Worm (Caenorhabditis elegans): ENCODE measurements around the gene C27D6.15.
A peak's percentile ranks its signal among the peaks of the same experiment; 100 is the strongest.

C27D6.15 gene

DNA sequence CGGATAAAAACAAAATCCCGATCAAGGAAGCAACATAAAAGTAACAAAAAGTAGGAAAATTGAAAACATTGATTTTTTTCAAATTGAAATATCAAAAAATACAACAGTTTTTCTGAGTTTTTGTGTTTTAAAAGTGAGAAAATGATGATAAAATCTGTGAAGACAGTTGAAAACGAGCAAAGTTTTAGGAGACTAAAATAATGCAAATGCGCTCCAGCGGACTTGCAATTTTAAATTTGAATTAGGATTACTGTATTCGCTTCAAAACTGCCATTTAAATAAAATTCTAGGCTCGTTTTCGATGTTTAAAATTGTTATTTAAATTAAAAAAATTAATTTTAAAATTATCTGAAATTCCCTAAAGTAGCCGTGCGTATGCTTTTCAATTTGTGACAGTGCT, 16.2 kb downstream of the C27D6.15 start:
- no peak for TF ChIP-seq T07F8.4 (tag; optimal IDR thresholded peaks at IDR 0.05)
- no peak for TF ChIP-seq ceh-91 (GFP tag; IDR thresholded peaks at IDR 0.05)
- TF ChIP-seq lir-1 (GFP tag; conservative IDR thresholded peaks at IDR 0.05): no peak
- no peak for TF ChIP-seq egl-44 (GFP tag; IDR thresholded peaks at IDR 0.05)
- TF ChIP-seq sea-2 (GFP tag; IDR thresholded peaks at IDR 0.05): no peak
- no peak for TF ChIP-seq snpc-4 (GFP tag; optimal IDR thresholded peaks at IDR 0.05)
- TF ChIP-seq snpc-4 (tag; optimal IDR thresholded peaks at IDR 0.05): no peak
- no peak for TF ChIP-seq tlf-1 (GFP tag; optimal IDR thresholded peaks at IDR 0.05)
- TF ChIP-seq unc-62 (GFP tag; optimal IDR thresholded peaks at IDR 0.05): no peak
- no peak for TF ChIP-seq nfya-1 (tag; optimal IDR thresholded peaks at IDR 0.05; ENCODE audit: borderline replicate concordance, insufficient read depth)
- peak; percentile 80 for TF ChIP-seq lsl-1 (GFP tag; optimal IDR thresholded peaks at IDR 0.05)
- no peak for TF ChIP-seq nhr-80 (tag; optimal IDR thresholded peaks at IDR 0.05)
- no peak for TF ChIP-seq die-1 (tag; optimal IDR thresholded peaks at IDR 0.05)
- no peak for TF ChIP-seq Y53G8AR.9 (GFP tag; conservative IDR thresholded peaks at IDR 0.05)
- TF ChIP-seq snpc-3.4 (tag; optimal IDR thresholded peaks at IDR 0.05): no peak
- TF ChIP-seq attf-5 (GFP tag; optimal IDR thresholded peaks at IDR 0.05): no peak
- no peak for TF ChIP-seq mes-4 (tag; optimal IDR thresholded peaks at IDR 0.05)
- TF ChIP-seq egrh-3 (GFP tag; IDR thresholded peaks at IDR 0.05): no peak
- TF ChIP-seq nhr-90 (tag; optimal IDR thresholded peaks at IDR 0.05): no peak
- TF ChIP-seq hmg-20 (GFP tag; IDR thresholded peaks at IDR 0.05): no peak
- TF ChIP-seq K11D2.4 (GFP tag; IDR thresholded peaks at IDR 0.05): no peak
- no peak for TF ChIP-seq dpff-1 (tag; optimal IDR thresholded peaks at IDR 0.05)
- TF ChIP-seq mcd-1 (GFP tag; IDR thresholded peaks at IDR 0.05): peak; percentile 57; the same call in 1 of the 2 replicates
- TF ChIP-seq akir-1 (GFP tag; optimal IDR thresholded peaks at IDR 0.05): no peak
- TF ChIP-seq dpl-1 (GFP tag; optimal IDR thresholded peaks at IDR 0.05): no peak
- TF ChIP-seq Y79H2A.3 (GFP tag; conservative IDR thresholded peaks at IDR 0.05): no peak
- TF ChIP-seq athp-1 (tag; optimal IDR thresholded peaks at IDR 0.05): no peak
- no peak for TF ChIP-seq bed-2 (GFP tag; IDR thresholded peaks at IDR 0.05)
- TF ChIP-seq efl-1 (GFP tag; optimal IDR thresholded peaks at IDR 0.05): peak; percentile 20
- no peak for TF ChIP-seq K12H6.12 (tag; optimal IDR thresholded peaks at IDR 0.05)
- TF ChIP-seq ets-4 (GFP tag; optimal IDR thresholded peaks at IDR 0.05): no peak
- no peak for TF ChIP-seq snpc-1.3 (tag; optimal IDR thresholded peaks at IDR 0.05; ENCODE audit: insufficient read depth)
- TF ChIP-seq pbrm-1 (GFP tag; IDR thresholded peaks at IDR 0.05): no peak
- TF ChIP-seq hrde-1 (tag; optimal IDR thresholded peaks at IDR 0.05; ENCODE audit: borderline replicate concordance): no peak
- TF ChIP-seq D2030.7 (GFP tag; IDR thresholded peaks at IDR 0.05): peak; percentile 27; the same call in 1 of the 2 replicates

DNA sequence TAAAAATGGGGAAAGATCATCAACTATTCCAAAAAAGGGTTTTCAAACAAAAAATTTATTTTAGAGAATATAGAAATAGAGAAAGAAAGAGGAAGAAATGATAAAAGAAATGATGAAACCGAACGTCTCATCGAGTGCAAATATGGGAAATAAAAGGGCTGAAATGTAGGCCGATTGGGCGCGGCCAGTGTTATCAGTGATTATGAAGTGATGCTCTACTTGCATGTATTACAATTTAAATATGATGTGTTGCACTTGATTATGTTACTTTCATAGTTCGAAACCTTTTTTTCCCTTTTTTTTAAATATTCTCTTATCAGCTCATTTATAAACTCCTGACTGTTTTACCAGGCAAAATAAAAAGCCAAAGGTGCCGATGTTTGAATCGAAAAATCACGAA, 20.1 kb downstream of the C27D6.15 start:
- TF ChIP-seq K12H6.12 (tag; optimal IDR thresholded peaks at IDR 0.05) (no peak), hlh-26 (GFP tag; conservative IDR thresholded peaks at IDR 0.05) (no peak), nhr-80 (tag; optimal IDR thresholded peaks at IDR 0.05) (peak; percentile 85), sdz-38 (tag; optimal IDR thresholded peaks at IDR 0.05) (no peak)

DNA sequence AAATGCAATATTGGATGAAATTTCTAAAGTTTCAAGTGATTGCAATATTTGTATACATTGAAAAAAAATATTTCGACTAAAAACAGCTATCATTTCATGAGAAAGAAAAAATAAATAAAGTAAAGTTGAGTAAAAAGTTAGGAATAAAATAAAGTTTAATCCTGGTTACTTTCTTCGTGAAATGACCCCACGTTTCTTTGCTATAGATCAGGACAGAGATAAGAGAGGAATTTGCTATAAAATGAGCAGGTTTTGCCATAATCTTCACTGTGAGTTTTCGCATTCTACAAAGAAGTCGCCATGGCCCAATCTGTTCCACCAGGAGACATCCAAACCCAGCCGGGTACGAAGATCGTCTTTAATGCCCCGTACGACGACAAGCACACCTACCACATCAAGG, 22.4 kb downstream of the C27D6.15 start, which contains the start of gene msp-49:
TSS of gene msp-49 (plus strand) at position 301 of the 400 bp plus-strand sequence.
- no peak for TF ChIP-seq somi-1 (GFP tag; optimal IDR thresholded peaks at IDR 0.05)
- TF ChIP-seq ceh-58 (GFP tag; IDR thresholded peaks at IDR 0.05): no peak
- no peak for TF ChIP-seq C06A6.2 (GFP tag; conservative IDR thresholded peaks at IDR 0.05)
- no peak for TF ChIP-seq F33H1.4 (GFP tag; IDR thresholded peaks at IDR 0.05)
- no peak for TF ChIP-seq pbrm-1 (GFP tag; IDR thresholded peaks at IDR 0.05)
